Worm (Caenorhabditis elegans) whole organism, late embryonic: ENCODE results near the gene tbc-3.

Source experiments
- K02D7.2 ChIP-seq: sonication (generic microtip); optimal IDR thresholded peaks from 2 replicates; lab custom pipeline; 2017; ENCODE audit warnings: mild to moderate bottlenecking, missing genetic modification characterization, missing compliant biosample characterization
- dve-1 ChIP-seq: sonication (generic microtip); optimal IDR thresholded peaks from 2 replicates; lab custom pipeline; 2017; ENCODE audit warnings: antibody characterized with exemption, mild to moderate bottlenecking, missing genetic modification characterization, missing compliant biosample characterization
- elt-2 ChIP-seq: sonication (generic microtip); optimal IDR thresholded peaks from 2 replicates; lab custom pipeline; 2016; ENCODE audit warnings: missing genetic modification reagents, missing genetic modification characterization, missing compliant biosample characterization
- ref-2 ChIP-seq: sonication (generic microtip); optimal IDR thresholded peaks from 2 replicates; lab custom pipeline; 2016; ENCODE audit warnings: missing genetic modification characterization, missing compliant biosample characterization

DNA sequence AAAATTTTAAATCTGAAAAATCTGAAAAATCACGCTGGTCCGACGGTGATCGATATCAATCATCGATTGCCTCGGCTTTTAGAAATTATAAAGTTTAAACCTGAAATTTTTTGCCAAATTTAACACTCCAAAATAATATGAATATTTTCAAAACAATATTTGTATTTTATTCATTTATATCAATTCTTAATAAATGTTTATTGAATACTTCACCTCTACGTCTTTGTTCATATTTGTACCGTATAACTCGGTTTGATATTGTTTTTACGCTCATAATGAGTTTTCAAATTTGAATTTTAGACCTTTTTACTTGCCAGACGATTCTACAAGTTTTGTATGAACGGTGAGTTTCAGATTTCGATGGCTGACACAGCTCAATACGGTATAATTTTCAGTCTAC is 34.0 kb upstream of the tbc-3 start, which contains the start of the genes K07F5.15 and K07F5.22:
- TF ChIP-seq dve-1 (tag; lab: Kevin White, UChicago) (no peak), elt-2 (tag; lab: Kevin White, UChicago) (no peak), ref-2 (no peak), K02D7.2 (tag; lab: Kevin White, UChicago) (no peak)
